Worm (Caenorhabditis elegans) whole organism, early embryonic: ENCODE measurements around the gene str-207.

ENCODE experiments used
- B0310.2 ChIP-seq: sonication (generic microtip); optimal IDR thresholded peaks from 2 replicates; lab custom pipeline; 2016; ENCODE audit warnings: mild to moderate bottlenecking, missing genetic modification characterization, missing compliant biosample characterization
- ama-1 ChIP-seq: fragments of 150-350 bp; optimal IDR thresholded peaks from 2 replicates; lab custom pipeline; 2014
- ceh-13 ChIP-seq: fragments of 200-800 bp; sonication (Bioruptor generic); optimal IDR thresholded peaks from 2 replicates; lab custom pipeline; 2018; ENCODE audit warnings: mild to moderate bottlenecking, missing genetic modification characterization, missing compliant biosample characterization
- ets-7 ChIP-seq: sonication (generic microtip); optimal IDR thresholded peaks from 2 replicates; lab custom pipeline; 2016; ENCODE audit warnings: missing genotype, missing genetic modification characterization, missing compliant biosample characterization
- flt-1 ChIP-seq: fragments of 200-800 bp; sonication (Bioruptor generic); IDR thresholded peaks from 2 replicates; pipeline ENCODE4 v1.3.6; 2022; ENCODE audit warnings: missing genetic modification characterization, missing compliant biosample characterization
- hmbx-1 ChIP-seq: sonication (generic microtip); optimal IDR thresholded peaks from 2 replicates; lab custom pipeline; 2016; ENCODE audit warnings: mild to moderate bottlenecking, missing genetic modification characterization, missing compliant biosample characterization
- hmg-4 ChIP-seq: fragments of 200-800 bp; sonication (Bioruptor generic); optimal IDR thresholded peaks from 2 replicates; lab custom pipeline; 2018; ENCODE audit warnings: mild to moderate bottlenecking, missing genetic modification characterization, missing compliant biosample characterization
- hnd-1 ChIP-seq: sonication (generic microtip); optimal IDR thresholded peaks from 2 replicates; lab custom pipeline; 2016; ENCODE audit warnings: missing genetic modification characterization, missing compliant biosample characterization
- pes-1 ChIP-seq: fragments of 200-800 bp; sonication (Bioruptor generic); IDR thresholded peaks from 2 replicates; pipeline ENCODE4 v1.3.6; 2022; ENCODE audit warnings: missing genetic modification reagents, missing genetic modification characterization, missing compliant biosample characterization
- scrt-1 ChIP-seq: fragments of 200-800 bp; sonication (Bioruptor generic); IDR thresholded peaks from 2 replicates; pipeline ENCODE4 v1.3.6; 2022; ENCODE audit warnings: missing genetic modification characterization, missing compliant biosample characterization
- tbx-37 ChIP-seq: fragments of 200-800 bp; sonication (Bioruptor generic); conservative IDR thresholded peaks from 2 replicates; pipeline ENCODE4 v1.3.6; 2022; ENCODE audit warnings: missing genetic modification reagents, missing genetic modification characterization, missing compliant biosample characterization

ce11 chrV:4948635-4949034 lies 2.9 kb upstream of the str-207 start, which contains the start of gene str-209:
- TF ChIP-seq ama-1 (no peak), B0310.2 (no peak), hmg-4 (GFP tag; lab: Kevin White, UChicago) (no peak), ets-7 (tag; lab: Kevin White, UChicago) (no peak), hmbx-1 (no peak), flt-1 (GFP tag; lab: Robert Waterston, UW) (no peak), hnd-1 (tag; lab: Kevin White, UChicago) (no peak), ceh-13 (GFP tag; lab: Kevin White, UChicago) (no peak), tbx-37 (GFP tag; lab: Robert Waterston, UW) (no peak), scrt-1 (GFP tag; lab: Robert Waterston, UW) (no peak), pes-1 (GFP tag; lab: Robert Waterston, UW) (no peak)
